Worm (Caenorhabditis elegans) whole organism, L2 larva: ENCODE data around the gene apb-1.

ENCODE experiments used
- F13H6.1 ChIP-seq: sonication (generic microtip); optimal IDR thresholded peaks from 2 replicates; lab custom pipeline; 2016; ENCODE audit warnings: missing genetic modification characterization, missing compliant biosample characterization

Gene apb-1

ce11 chrIII:2535122-2535521 is 61.7 kb downstream of the apb-1 start (continued):
- peak; percentile 11 for TF ChIP-seq F13H6.1 (tag; lab: Kevin White, UChicago)
